Fruit fly (Drosophila melanogaster) whole organism, embryonic: ENCODE measurements around the gene Vm26Aa.

ENCODE experiments used
- Awh ChIP-seq: fragments of 200-800 bp; sonication (Bioruptor generic); IDR thresholded peaks from 2 replicates; pipeline ENCODE4, ENCODE4 v1.3.6; 2022; ENCODE audit warnings: missing biosample characterization, missing genetic modification characterization
- BtbVII ChIP-seq: fragments of 200-800 bp; sonication (Bioruptor generic); optimal IDR thresholded peaks from 3 replicates; lab custom pipeline; 2017; ENCODE audit warnings: missing biosample characterization, mild to moderate bottlenecking, missing genetic modification characterization
- CG10366 ChIP-seq: fragments of 200-800 bp; sonication (Bioruptor generic); IDR thresholded peaks from 2 replicates; pipeline ENCODE4 v1.3.6; 2022; ENCODE audit warnings: missing biosample characterization, missing genetic modification characterization
- CG10543 ChIP-seq: fragments of 200-800 bp; sonication (Bioruptor generic); optimal IDR thresholded peaks from 3 replicates; lab custom pipeline; 2017; ENCODE audit warnings: missing biosample characterization, mild to moderate bottlenecking, missing genetic modification characterization, moderate library complexity
- CG13624 ChIP-seq: fragments of 200-800 bp; sonication (Bioruptor generic); optimal IDR thresholded peaks from 2 replicates; lab custom pipeline; 2016; ENCODE audit warnings: missing biosample characterization, missing genetic modification characterization
- CG13894 ChIP-seq: fragments of 200-800 bp; sonication (Bioruptor generic); optimal IDR thresholded peaks from 3 replicates; lab custom pipeline; 2018; ENCODE audit warnings: missing biosample characterization, mild to moderate bottlenecking, missing genetic modification characterization, moderate library complexity
- CG18262 ChIP-seq: fragments of 200-800 bp; optimal IDR thresholded peaks from 3 replicates; lab custom pipeline; 2019; ENCODE audit warnings: missing biosample characterization, mild to moderate bottlenecking, missing genetic modification characterization, moderate library complexity
- CG1832 ChIP-seq: fragments of 200-800 bp; sonication (Bioruptor generic); optimal IDR thresholded peaks from 2 replicates; lab custom pipeline; 2017; ENCODE audit warnings: missing biosample characterization, mild to moderate bottlenecking, missing genetic modification characterization, inconsistent platforms
- CG2199 ChIP-seq: fragments of 200-800 bp; sonication (Bioruptor generic); IDR thresholded peaks from 3 replicates; pipeline ENCODE4 v1.3.6; 2022; ENCODE audit warnings: missing biosample characterization, missing genetic modification characterization
- CG2712 ChIP-seq: fragments of 200-800 bp; optimal IDR thresholded peaks from 3 replicates; lab custom pipeline; 2019; ENCODE audit warnings: missing biosample characterization, mild to moderate bottlenecking, missing genetic modification characterization, moderate library complexity
- CG3065 ChIP-seq: fragments of 200-800 bp; sonication (Bioruptor generic); optimal IDR thresholded peaks from 2 replicates; lab custom pipeline; 2016; ENCODE audit warnings: missing biosample characterization, missing genetic modification characterization
- CG3281 ChIP-seq: fragments of 200-800 bp; sonication (Bioruptor generic); optimal IDR thresholded peaks from 3 replicates; lab custom pipeline; 2017; ENCODE audit warnings: missing biosample characterization, mild to moderate bottlenecking, missing genetic modification characterization
- CG3838 ChIP-seq: fragments of 200-800 bp; sonication (Bioruptor generic); optimal IDR thresholded peaks from 3 replicates; lab custom pipeline; 2016; ENCODE audit warnings: missing biosample characterization, missing genetic modification characterization
- CG4328 ChIP-seq: fragments of 200-800 bp; sonication (Bioruptor generic); optimal IDR thresholded peaks from 3 replicates; lab custom pipeline; 2017; ENCODE audit warnings: missing biosample characterization, missing genetic modification reagents, missing genetic modification characterization
- CG6683 ChIP-seq: fragments of 200-800 bp; sonication (Bioruptor generic); optimal IDR thresholded peaks from 2 replicates; lab custom pipeline; 2017; ENCODE audit warnings: missing biosample characterization, mild to moderate bottlenecking, missing genetic modification characterization, missing genetic modification reagents
- CG7745 ChIP-seq: fragments of 200-800 bp; sonication (Bioruptor generic); optimal IDR thresholded peaks from 2 replicates; lab custom pipeline; 2018; ENCODE audit warnings: missing biosample characterization, mild to moderate bottlenecking, missing genetic modification characterization, moderate library complexity
- CG8944 ChIP-seq: fragments of 200-800 bp; sonication (Bioruptor generic); optimal IDR thresholded peaks from 3 replicates; lab custom pipeline; 2016; ENCODE audit warnings: missing biosample characterization, missing genetic modification characterization
- Deaf1 ChIP-seq: fragments of 200-800 bp; optimal IDR thresholded peaks from 3 replicates; lab custom pipeline; 2019; ENCODE audit warnings: missing biosample characterization, mild to moderate bottlenecking, missing genetic modification characterization, moderate library complexity
- Dek ChIP-seq: fragments of 200-800 bp; sonication (Bioruptor generic); optimal IDR thresholded peaks from 3 replicates; lab custom pipeline; 2019; ENCODE audit warnings: missing biosample characterization, mild to moderate bottlenecking, missing genetic modification characterization, moderate library complexity
- Ets65A ChIP-seq: fragments of 200-800 bp; sonication (Bioruptor generic); peaks from one replicate; lab custom pipeline; 2016; ENCODE audit warnings: missing biosample characterization, missing genetic modification characterization
- Hey ChIP-seq: fragments of 200-800 bp; sonication (Bioruptor generic); optimal IDR thresholded peaks from 3 replicates; lab custom pipeline; 2018; ENCODE audit warnings: missing biosample characterization, mild to moderate bottlenecking, missing genetic modification characterization
- Hr51 ChIP-seq, 2 experiments: fragments of 200-800 bp; sonication (Bioruptor generic); optimal IDR thresholded peaks; 2 replicates in 1 of 2; 3 replicates in 1 of 2; lab custom pipeline; 2016 to 2018; ENCODE audit warnings: missing biosample characterization in 2 of 2, missing genetic modification characterization in 2 of 2, mild to moderate bottlenecking in 1 of 2, moderate library complexity in 1 of 2
- Mad ChIP-seq: fragments of 200-800 bp; sonication (Bioruptor generic); optimal IDR thresholded peaks from 2 replicates; lab custom pipeline; 2016; ENCODE audit warnings: missing biosample characterization, missing genetic modification characterization
- Mes4 ChIP-seq: fragments of 200-800 bp; sonication (Bioruptor generic); optimal IDR thresholded peaks from 2 replicates; lab custom pipeline; 2016; ENCODE audit warnings: missing biosample characterization, missing genetic modification characterization
- Nf-YA ChIP-seq: fragments of 200-800 bp; sonication (Bioruptor generic); IDR thresholded peaks from 2 replicates; pipeline ENCODE4 v1.3.6; 2022; ENCODE audit warnings: missing biosample characterization, missing genetic modification characterization
- Rx ChIP-seq: fragments of 200-800 bp; sonication (Bioruptor generic); IDR thresholded peaks from 2 replicates; pipeline ENCODE4 v1.3.6; 2022; ENCODE audit warnings: missing biosample characterization, missing genetic modification characterization
- Sox102F ChIP-seq: fragments of 200-800 bp; sonication (Bioruptor generic); optimal IDR thresholded peaks from 2 replicates; lab custom pipeline; 2018; ENCODE audit warnings: missing biosample characterization, mild to moderate bottlenecking, missing genetic modification characterization, moderate library complexity
- Sry-δ ChIP-seq: fragments of 200-800 bp; sonication (Bioruptor generic); optimal IDR thresholded peaks from 2 replicates; lab custom pipeline; 2016; ENCODE audit warnings: missing biosample characterization, missing genetic modification characterization
- ash1 ChIP-seq: fragments of 200-800 bp; sonication (Bioruptor generic); optimal IDR thresholded peaks from 2 replicates; lab custom pipeline; 2018; ENCODE audit warnings: missing biosample characterization, mild to moderate bottlenecking, missing genetic modification characterization
- bab2 ChIP-seq: fragments of 200-800 bp; sonication (Bioruptor generic); optimal IDR thresholded peaks from 2 replicates; lab custom pipeline; 2016; ENCODE audit warnings: missing biosample characterization, missing genetic modification characterization
- chn ChIP-seq: fragments of 200-800 bp; sonication (Bioruptor generic); optimal IDR thresholded peaks from 2 replicates; lab custom pipeline; 2016; ENCODE audit warnings: missing biosample characterization, missing genetic modification characterization
- ewg ChIP-seq: fragments of 200-800 bp; sonication (Bioruptor generic); optimal IDR thresholded peaks from 3 replicates; lab custom pipeline; 2017; ENCODE audit warnings: mild to moderate bottlenecking, missing biosample characterization, missing genetic modification reagents, missing genetic modification characterization
- fd3F ChIP-seq: fragments of 200-800 bp; sonication (Bioruptor generic); optimal IDR thresholded peaks from 2 replicates; lab custom pipeline; 2018; ENCODE audit warnings: missing biosample characterization, mild to moderate bottlenecking, missing genetic modification characterization, moderate library complexity
- fu2 ChIP-seq: fragments of 200-800 bp; sonication (Bioruptor generic); optimal IDR thresholded peaks from 2 replicates; lab custom pipeline; 2016; ENCODE audit warnings: missing biosample characterization, missing genetic modification characterization
- gsb-n ChIP-seq: fragments of 200-800 bp; sonication (Bioruptor generic); optimal IDR thresholded peaks from 3 replicates; lab custom pipeline; 2018; ENCODE audit warnings: missing biosample characterization, mild to moderate bottlenecking, missing genetic modification characterization
- hkb ChIP-seq, 2 experiments: fragments of 200-800 bp in 1 of 2; fragments of >200 bp in 1 of 2; sonication (Bioruptor generic) in 1 of 2; IDR thresholded peaks in 1 of 2; optimal IDR thresholded peaks in 1 of 2; 2 replicates each; pipeline versions ENCODE4 v1.3.6 to Lab custom; 2017 to 2022; ENCODE audit warnings: missing biosample characterization in 1 of 2, missing genetic modification characterization in 1 of 2
- lab ChIP-seq: fragments of 200-800 bp; sonication (Bioruptor generic); optimal IDR thresholded peaks from 3 replicates; lab custom pipeline; 2017; ENCODE audit warnings: missing biosample characterization, missing genetic modification characterization, mild to moderate bottlenecking, moderate library complexity, missing genetic modification reagents
- lilli ChIP-seq: fragments of 200-800 bp; sonication (Bioruptor generic); optimal IDR thresholded peaks from 3 replicates; lab custom pipeline; 2016; ENCODE audit warnings: missing biosample characterization, missing genetic modification characterization
- lov ChIP-seq, 2 experiments: fragments of 200-800 bp in 1 of 2; fragments of >200 bp in 1 of 2; sonication (Bioruptor generic) in 1 of 2; IDR thresholded peaks in 1 of 2; optimal IDR thresholded peaks in 1 of 2; 2 replicates in 1 of 2; 3 replicates in 1 of 2; pipeline versions ENCODE4 v1.3.6 to Lab custom; 2017 to 2022; ENCODE audit warnings: missing biosample characterization in 1 of 2, missing genetic modification characterization in 1 of 2
- nau ChIP-seq: fragments of 200-800 bp; sonication (Bioruptor generic); optimal IDR thresholded peaks from 3 replicates; lab custom pipeline; 2017; ENCODE audit warnings: missing biosample characterization, mild to moderate bottlenecking, missing genetic modification characterization, missing genetic modification reagents
- onecut ChIP-seq: fragments of 200-800 bp; sonication (Bioruptor generic); IDR thresholded peaks from 2 replicates; pipeline ENCODE4 v1.3.6; 2022; ENCODE audit warnings: missing biosample characterization, missing genetic modification characterization
- pb ChIP-seq: fragments of 200-800 bp; sonication (Bioruptor generic); optimal IDR thresholded peaks from 3 replicates; lab custom pipeline; 2016; ENCODE audit warnings: missing biosample characterization, missing genetic modification characterization
- row ChIP-seq: fragments of 200-800 bp; sonication (Bioruptor generic); IDR thresholded peaks from 3 replicates; pipeline ENCODE4 v1.3.6; 2022; ENCODE audit warnings: missing biosample characterization, missing genetic modification characterization
- so ChIP-seq: fragments of 200-800 bp; sonication (Bioruptor generic); IDR thresholded peaks from 3 replicates; pipeline ENCODE4 v1.3.6; 2022; ENCODE audit warnings: missing biosample characterization, missing genetic modification characterization
- sug ChIP-seq: fragments of 200-800 bp; optimal IDR thresholded peaks from 2 replicates; lab custom pipeline; 2019; ENCODE audit warnings: missing biosample characterization, mild to moderate bottlenecking, missing genetic modification characterization, moderate library complexity
- tap ChIP-seq: fragments of 200-800 bp; optimal IDR thresholded peaks from 3 replicates; lab custom pipeline; 2019; ENCODE audit warnings: missing biosample characterization, mild to moderate bottlenecking, missing genetic modification characterization, moderate library complexity
- trh ChIP-seq: fragments of 200-800 bp; sonication (Bioruptor generic); optimal IDR thresholded peaks from 2 replicates; lab custom pipeline; 2016; ENCODE audit warnings: missing biosample characterization, missing genetic modification characterization
- twi ChIP-seq: fragments of 200-800 bp; optimal IDR thresholded peaks from 2 replicates; lab custom pipeline; 2019; ENCODE audit warnings: missing biosample characterization, mild to moderate bottlenecking, missing genetic modification characterization, moderate library complexity
- vfl ChIP-seq: fragments of 200-800 bp; sonication (Bioruptor generic); optimal IDR thresholded peaks from 2 replicates; lab custom pipeline; 2016; ENCODE audit warnings: missing biosample characterization, missing genetic modification characterization

Vm26Aa gene

DNA sequence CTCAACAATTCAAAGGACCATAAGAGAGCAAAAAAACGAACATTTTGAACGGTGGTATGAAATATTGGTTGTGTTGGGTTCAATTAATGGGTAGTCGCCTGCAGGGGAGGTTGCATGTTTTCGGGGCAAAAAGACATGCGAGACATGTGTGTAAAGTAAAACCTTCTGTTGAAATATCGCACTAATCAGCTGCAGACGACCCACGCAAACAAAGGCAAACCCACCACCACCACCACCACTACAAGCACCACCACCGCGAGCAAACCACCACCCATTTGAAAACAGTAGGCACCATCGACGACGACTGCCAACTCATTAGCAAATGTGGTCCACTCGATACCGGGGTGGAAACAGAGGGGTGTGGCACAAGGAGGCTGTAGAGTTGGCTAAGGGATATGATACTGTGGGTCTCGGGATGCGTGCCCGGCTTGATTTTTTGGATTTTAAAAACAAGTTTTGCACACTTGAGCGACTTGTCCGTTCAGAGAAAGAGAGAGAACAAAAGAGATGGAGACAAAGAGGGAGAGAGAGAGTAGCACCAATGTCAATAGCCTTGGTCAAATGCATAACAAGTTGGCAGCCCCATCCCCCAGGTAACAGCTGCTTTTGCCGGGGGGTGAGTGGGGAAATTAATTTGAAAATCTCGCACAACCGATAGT is 17.1 kb upstream of the Vm26Aa start (continued):
- TF ChIP-seq lov (optimal IDR thresholded peaks at IDR 0.05; lab: Kevin White, UChicago), result no peak
- TF ChIP-seq lov (GFP tag; IDR thresholded peaks at IDR 0.05; lab: Robert Waterston, UW), result no peak
- no peak for TF ChIP-seq CG2199 (GFP tag; lab: Robert Waterston, UW)
- peak; percentile 58 for TF ChIP-seq lab (GFP tag; lab: Kevin White, UChicago)
- no peak for TF ChIP-seq fd3F (GFP tag; lab: Kevin White, UChicago)
- no peak for TF ChIP-seq trh (GFP tag; lab: Kevin White, UChicago)
- TF ChIP-seq gsb-n (tag; lab: Kevin White, UChicago), result no peak
- TF ChIP-seq Sry-δ (GFP tag; lab: Kevin White, UChicago), result peak; percentile 22
- TF ChIP-seq CG3281 (GFP tag; lab: Kevin White, UChicago), result peak; percentile 20
- TF ChIP-seq CG18262 (tag; lab: Kevin White, UChicago), result no peak
- peak in 1 of 2 experiments; percentile 32 for TF ChIP-seq Hr51 (GFP tag; optimal IDR thresholded peaks at IDR 0.05; lab: Kevin White, UChicago)
- peak; percentile 20 for TF ChIP-seq CG3065
- TF ChIP-seq ash1, result no peak
- no peak for TF ChIP-seq CG8944 (GFP tag; lab: Kevin White, UChicago)
- TF ChIP-seq onecut, result 0 out of 2 replicates have a peak, but pooled peaks have one; percentile 3
- peak; percentile 18 for TF ChIP-seq CG13894 (tag; lab: Kevin White, UChicago)
- TF ChIP-seq CG10543 (GFP tag; lab: Kevin White, UChicago), result peak; percentile 51
- TF ChIP-seq CG7745 (tag; lab: Kevin White, UChicago), result no peak
- TF ChIP-seq Awh (GFP tag; lab: Robert Waterston, UW), result no peak
- TF ChIP-seq BtbVII (GFP tag; lab: Kevin White, UChicago), result no peak
- peak; percentile 1 for TF ChIP-seq Dek (tag; lab: Kevin White, UChicago)
- no peak for TF ChIP-seq Sox102F (GFP tag; lab: Kevin White, UChicago)
- TF ChIP-seq Mad (GFP tag; lab: Kevin White, UChicago), result no peak
- no peak for TF ChIP-seq Nf-YA (GFP tag; lab: Robert Waterston, UW)
- no peak for TF ChIP-seq so (GFP tag; lab: Robert Waterston, UW)
- peak; percentile 64 for TF ChIP-seq Deaf1
- peak; percentile 7 for TF ChIP-seq lilli (GFP tag; lab: Kevin White, UChicago)
- TF ChIP-seq Mes4, result no peak
- no peak for TF ChIP-seq fu2 (GFP tag; lab: Kevin White, UChicago)
- TF ChIP-seq tap (tag; lab: Kevin White, UChicago), result peak; percentile 19
- TF ChIP-seq CG13624 (GFP tag; lab: Kevin White, UChicago), result no peak
- no peak for TF ChIP-seq vfl (GFP tag; lab: Kevin White, UChicago)
- TF ChIP-seq sug (tag; lab: Kevin White, UChicago), result peak; percentile 60
- peak; percentile 35 for TF ChIP-seq CG6683 (GFP tag; lab: Kevin White, UChicago)
- peak; percentile 14 for TF ChIP-seq bab2 (GFP tag; lab: Kevin White, UChicago)
- no peak for TF ChIP-seq CG3838 (GFP tag; lab: Kevin White, UChicago)
- TF ChIP-seq pb (GFP tag; lab: Kevin White, UChicago), result no peak
- peak; percentile 38 for TF ChIP-seq Ets65A (GFP tag; lab: Kevin White, UChicago)
- TF ChIP-seq CG2712 (tag; lab: Kevin White, UChicago), result peak; percentile 10
- TF ChIP-seq ewg (GFP tag; lab: Kevin White, UChicago), result peak; percentile 37
- peak; percentile 79 for TF ChIP-seq twi (tag; lab: Kevin White, UChicago)
- TF ChIP-seq CG4328 (GFP tag; lab: Kevin White, UChicago), result peak; percentile 0
- peak; percentile 30 for TF ChIP-seq chn
- no peak for TF ChIP-seq Rx (GFP tag; lab: Robert Waterston, UW)
- TF ChIP-seq Hey (tag; lab: Kevin White, UChicago), result peak; percentile 51
- peak; percentile 20 for TF ChIP-seq nau (GFP tag; lab: Kevin White, UChicago)
- TF ChIP-seq hkb (optimal IDR thresholded peaks at IDR 0.05; lab: Kevin White, UChicago), result no peak
- no peak for TF ChIP-seq hkb (GFP tag; IDR thresholded peaks at IDR 0.05; lab: Robert Waterston, UW)
- TF ChIP-seq CG10366 (GFP tag; lab: Robert Waterston, UW), result no peak
- TF ChIP-seq row, result no peak
- peak; percentile 46 for TF ChIP-seq CG1832 (GFP tag; lab: Kevin White, UChicago)
